Fruit fly (Drosophila melanogaster) whole organism, embryonic: ENCODE measurements around the gene UQCR-C1.

Experiments
- CG10209 ChIP-seq: fragments of 200-800 bp; sonication (Bioruptor generic); optimal IDR thresholded peaks from 3 replicates; lab custom pipeline; 2017; ENCODE audit warnings: missing biosample characterization, mild to moderate bottlenecking, missing genetic modification characterization, missing genetic modification reagents
- CG10979 ChIP-seq: fragments of 200-800 bp; sonication (Bioruptor generic); optimal IDR thresholded peaks from 2 replicates; lab custom pipeline; 2018; ENCODE audit warnings: missing biosample characterization, mild to moderate bottlenecking, missing genetic modification characterization, moderate library complexity
- CG12104 ChIP-seq: fragments of 200-800 bp; sonication (Bioruptor generic); optimal IDR thresholded peaks from 3 replicates; lab custom pipeline; 2016; ENCODE audit warnings: missing biosample characterization, missing genetic modification characterization
- CG6683 ChIP-seq: fragments of 200-800 bp; sonication (Bioruptor generic); optimal IDR thresholded peaks from 2 replicates; lab custom pipeline; 2017; ENCODE audit warnings: missing biosample characterization, mild to moderate bottlenecking, missing genetic modification characterization, missing genetic modification reagents
- CG9437 ChIP-seq: fragments of 200-800 bp; sonication (Bioruptor generic); optimal IDR thresholded peaks from 2 replicates; lab custom pipeline; 2018; ENCODE audit warnings: missing biosample characterization, mild to moderate bottlenecking, missing genetic modification characterization
- Hmx ChIP-seq: fragments of 200-800 bp; sonication (Bioruptor generic); optimal IDR thresholded peaks from 2 replicates; lab custom pipeline; 2016; ENCODE audit warnings: missing biosample characterization, missing genetic modification characterization
- Hr51 ChIP-seq, 2 experiments: fragments of 200-800 bp; sonication (Bioruptor generic); optimal IDR thresholded peaks; 2 replicates in 1 of 2; 3 replicates in 1 of 2; lab custom pipeline; 2016 to 2018; ENCODE audit warnings: missing biosample characterization in 2 of 2, missing genetic modification characterization in 2 of 2, mild to moderate bottlenecking in 1 of 2, moderate library complexity in 1 of 2
- ato ChIP-seq: fragments of 200-800 bp; sonication (Bioruptor generic); IDR thresholded peaks from 2 replicates; pipeline ENCODE4 v1.3.6; 2022; ENCODE audit warnings: missing biosample characterization, missing genetic modification characterization; ENCODE audit not compliant: partially characterized antibody
- chn ChIP-seq: fragments of 200-800 bp; sonication (Bioruptor generic); optimal IDR thresholded peaks from 2 replicates; lab custom pipeline; 2016; ENCODE audit warnings: missing biosample characterization, missing genetic modification characterization
- dati ChIP-seq: fragments of 200-800 bp; sonication (Bioruptor generic); IDR thresholded peaks from 2 replicates; pipeline ENCODE4 v1.3.6; 2022; ENCODE audit warnings: missing biosample characterization, missing genetic modification characterization
- h ChIP-seq: fragments of >200 bp; optimal IDR thresholded peaks from 2 replicates; lab custom pipeline; 2017
- tap ChIP-seq: fragments of 200-800 bp; optimal IDR thresholded peaks from 3 replicates; lab custom pipeline; 2019; ENCODE audit warnings: missing biosample characterization, mild to moderate bottlenecking, missing genetic modification characterization, moderate library complexity
- zfh2 ChIP-seq: fragments of 200-800 bp; sonication (Bioruptor generic); optimal IDR thresholded peaks from 2 replicates; lab custom pipeline; 2016; ENCODE audit warnings: missing biosample characterization, missing genetic modification characterization

- no peak for TF ChIP-seq tap (tag; lab: Kevin White, UChicago)
- no peak for TF ChIP-seq CG12104 (GFP tag; lab: Kevin White, UChicago)
- TF ChIP-seq CG10979 (tag; lab: Kevin White, UChicago) = no peak
- no peak for TF ChIP-seq Hmx
- TF ChIP-seq h (lab: Kevin White, UChicago) = no peak
- TF ChIP-seq CG9437 (GFP tag; lab: Kevin White, UChicago) = no peak
- TF ChIP-seq CG10209 (GFP tag; lab: Kevin White, UChicago) = no peak
- TF ChIP-seq dati = no peak
- TF ChIP-seq ato = no peak
- TF ChIP-seq Hr51 (GFP tag; optimal IDR thresholded peaks at IDR 0.05; lab: Kevin White, UChicago) = no peak
- TF ChIP-seq chn (GFP tag; lab: Kevin White, UChicago) = no peak
- TF ChIP-seq zfh2 = no peak
- no peak for TF ChIP-seq CG6683
Measured at dm6 chr3R:14846924-14847599, 43.0 kb upstream of the UQCR-C1 start.
